Fruit fly (Drosophila melanogaster) whole organism, embryonic: Measurements from ENCODE around the gene RabX6.

Experiments used
- CG10267 ChIP-seq: fragments of 200-800 bp; sonication (Bioruptor generic); optimal IDR thresholded peaks from 2 replicates; lab custom pipeline; 2018; ENCODE audit warnings: missing biosample characterization, mild to moderate bottlenecking, missing genetic modification characterization, moderate library complexity
- CG10366 ChIP-seq: fragments of 200-800 bp; sonication (Bioruptor generic); IDR thresholded peaks from 2 replicates; pipeline ENCODE4 v1.3.6; 2022; ENCODE audit warnings: missing biosample characterization, missing genetic modification characterization
- CG12659 ChIP-seq: fragments of 200-800 bp; sonication (Bioruptor generic); optimal IDR thresholded peaks from 3 replicates; lab custom pipeline; 2017; ENCODE audit warnings: mild to moderate bottlenecking, missing biosample characterization, missing genetic modification reagents, missing genetic modification characterization
- CG14710 ChIP-seq: fragments of 200-800 bp; sonication (Bioruptor generic); optimal IDR thresholded peaks from 3 replicates; lab custom pipeline; 2019; ENCODE audit warnings: missing biosample characterization, mild to moderate bottlenecking, missing genetic modification characterization, moderate library complexity
- CG14860 ChIP-seq: fragments of 200-800 bp; sonication (Bioruptor generic); IDR thresholded peaks from 3 replicates; pipeline ENCODE4 v1.3.6; 2022; ENCODE audit warnings: missing biosample characterization, missing genetic modification characterization; ENCODE audit not compliant: partially characterized antibody
- CG15514 ChIP-seq: fragments of 200-800 bp; sonication (Bioruptor generic); optimal IDR thresholded peaks from 3 replicates; lab custom pipeline; 2017; ENCODE audit warnings: missing biosample characterization, missing genetic modification characterization, mild to moderate bottlenecking, moderate library complexity, missing genetic modification reagents
- CG16813 ChIP-seq: fragments of 200-800 bp; sonication (Bioruptor generic); IDR thresholded peaks from 3 replicates; pipeline ENCODE4 v1.3.6; 2022; ENCODE audit warnings: missing biosample characterization, missing genetic modification characterization; ENCODE audit not compliant: partially characterized antibody
- CG17612 ChIP-seq: fragments of 200-800 bp; sonication (Bioruptor generic); IDR thresholded peaks from 2 replicates; pipeline ENCODE4 v1.3.6; 2022; ENCODE audit warnings: missing biosample characterization, missing genetic modification characterization
- CG17802 ChIP-seq: fragments of 200-800 bp; sonication (Bioruptor generic); optimal IDR thresholded peaks from 2 replicates; lab custom pipeline; 2018; ENCODE audit warnings: missing biosample characterization, mild to moderate bottlenecking, missing genetic modification characterization, moderate library complexity
- CG18619 ChIP-seq: fragments of 200-800 bp; sonication (Bioruptor generic); optimal IDR thresholded peaks from 3 replicates; lab custom pipeline; 2017; ENCODE audit warnings: missing biosample characterization, mild to moderate bottlenecking, missing genetic modification characterization
- CG18764 ChIP-seq: fragments of 200-800 bp; sonication (Bioruptor generic); optimal IDR thresholded peaks from 3 replicates; lab custom pipeline; 2016; ENCODE audit warnings: missing biosample characterization, missing genetic modification characterization
- CG2199 ChIP-seq: fragments of 200-800 bp; sonication (Bioruptor generic); IDR thresholded peaks from 3 replicates; pipeline ENCODE4 v1.3.6; 2022; ENCODE audit warnings: missing biosample characterization, missing genetic modification characterization
- CG2202 ChIP-seq: fragments of 200-800 bp; sonication (Bioruptor generic); optimal IDR thresholded peaks from 2 replicates; lab custom pipeline; 2018; ENCODE audit warnings: missing biosample characterization, mild to moderate bottlenecking, missing genetic modification characterization
- CG2875 ChIP-seq: fragments of 200-800 bp; sonication (Bioruptor generic); optimal IDR thresholded peaks from 2 replicates; lab custom pipeline; 2017; ENCODE audit warnings: missing biosample characterization, mild to moderate bottlenecking, missing genetic modification characterization, missing genetic modification reagents
- CG31388 ChIP-seq: fragments of 200-800 bp; sonication (Bioruptor generic); optimal IDR thresholded peaks from 2 replicates; lab custom pipeline; 2016; ENCODE audit warnings: missing biosample characterization, missing genetic modification characterization
- CG3163 ChIP-seq: fragments of 200-800 bp; sonication (Bioruptor generic); optimal IDR thresholded peaks from 3 replicates; lab custom pipeline; 2016; ENCODE audit warnings: missing biosample characterization, missing genetic modification characterization
- CG4360 ChIP-seq: fragments of 200-800 bp; sonication (Bioruptor generic); IDR thresholded peaks from 2 replicates; pipeline ENCODE4 v1.3.6; 2022; ENCODE audit warnings: missing biosample characterization, missing genetic modification characterization
- CG7839 ChIP-seq: fragments of 200-800 bp; sonication (Bioruptor generic); optimal IDR thresholded peaks from 3 replicates; lab custom pipeline; 2018; ENCODE audit warnings: missing biosample characterization, mild to moderate bottlenecking, missing genetic modification characterization, moderate library complexity
- CG8290 ChIP-seq, 3 experiments: fragments of 200-800 bp; sonication (Bioruptor generic); optimal IDR thresholded peaks; 2 replicates each; lab custom pipeline; 2016 to 2019; ENCODE audit warnings: missing biosample characterization in 3 of 3, missing genetic modification characterization in 3 of 3, mild to moderate bottlenecking in 2 of 3, moderate library complexity in 1 of 3
- CG9876 ChIP-seq: fragments of 200-800 bp; sonication (Bioruptor generic); optimal IDR thresholded peaks from 2 replicates; lab custom pipeline; 2016; ENCODE audit warnings: missing biosample characterization, missing genetic modification characterization
- Camta ChIP-seq: fragments of 200-800 bp; sonication (Bioruptor generic); optimal IDR thresholded peaks from 2 replicates; lab custom pipeline; 2016; ENCODE audit warnings: missing biosample characterization, missing genetic modification characterization
- Fer3 ChIP-seq: fragments of 200-800 bp; sonication (Bioruptor generic); optimal IDR thresholded peaks from 2 replicates; lab custom pipeline; 2018; ENCODE audit warnings: missing biosample characterization, mild to moderate bottlenecking, missing genetic modification characterization, moderate library complexity
- HHEX ChIP-seq: fragments of 200-800 bp; sonication (Bioruptor generic); optimal IDR thresholded peaks from 3 replicates; lab custom pipeline; 2017; ENCODE audit warnings: missing biosample characterization, mild to moderate bottlenecking, missing genetic modification characterization, missing genetic modification reagents
- HLH54F ChIP-seq: fragments of 200-800 bp; sonication (Bioruptor generic); optimal IDR thresholded peaks from 3 replicates; lab custom pipeline; 2016; ENCODE audit warnings: missing biosample characterization, missing genetic modification characterization
- HmgZ ChIP-seq: fragments of 200-800 bp; sonication (Bioruptor generic); optimal IDR thresholded peaks from 2 replicates; lab custom pipeline; 2018; ENCODE audit warnings: missing biosample characterization, mild to moderate bottlenecking, missing genetic modification characterization
- MBD-R2 ChIP-seq: fragments of 200-800 bp; sonication (Bioruptor generic); IDR thresholded peaks from 2 replicates; pipeline ENCODE4 v1.3.6; 2022; ENCODE audit warnings: missing biosample characterization, missing genetic modification characterization
- Med ChIP-seq: fragments of 200-800 bp; sonication (Bioruptor generic); peaks from one replicate; lab custom pipeline; 2016; ENCODE audit warnings: missing biosample characterization, missing genetic modification characterization, mild to moderate bottlenecking, inconsistent platforms, moderate library complexity
- Mrtf ChIP-seq: fragments of 200-800 bp; sonication (Bioruptor generic); IDR thresholded peaks from 3 replicates; pipeline ENCODE4 v1.3.6; 2022; ENCODE audit warnings: missing biosample characterization, missing genetic modification characterization
- Myb ChIP-seq: fragments of 200-800 bp; sonication (Bioruptor generic); optimal IDR thresholded peaks from 2 replicates; lab custom pipeline; 2016; ENCODE audit warnings: missing biosample characterization, missing genetic modification characterization
- Poxn ChIP-seq: fragments of 200-800 bp; sonication (Bioruptor generic); IDR thresholded peaks from 2 replicates; pipeline ENCODE4 v1.3.6; 2022; ENCODE audit warnings: missing biosample characterization, missing genetic modification characterization
- Sox100B ChIP-seq: fragments of 200-800 bp; sonication (Bioruptor generic); optimal IDR thresholded peaks from 3 replicates; lab custom pipeline; 2018; ENCODE audit warnings: missing biosample characterization, mild to moderate bottlenecking, missing genetic modification characterization
- ap ChIP-seq: fragments of 200-800 bp; sonication (Bioruptor generic); IDR thresholded peaks from 2 replicates; pipeline ENCODE4 v1.3.6; 2022; ENCODE audit warnings: missing biosample characterization, missing genetic modification characterization
- ase ChIP-seq: fragments of 200-800 bp; sonication (Bioruptor generic); IDR thresholded peaks from 3 replicates; pipeline ENCODE4 v1.3.6; 2022; ENCODE audit warnings: missing biosample characterization, missing genetic modification characterization
- cato ChIP-seq: fragments of 200-800 bp; sonication (Bioruptor generic); optimal IDR thresholded peaks from 2 replicates; lab custom pipeline; 2016; ENCODE audit warnings: missing biosample characterization, missing genetic modification characterization, borderline replicate concordance
- caup ChIP-seq: fragments of 200-800 bp; sonication (Bioruptor generic); optimal IDR thresholded peaks from 3 replicates; lab custom pipeline; 2017; ENCODE audit warnings: missing biosample characterization, mild to moderate bottlenecking, missing genetic modification characterization, moderate library complexity; ENCODE audit not compliant: severe bottlenecking
- crc ChIP-seq: fragments of 200-800 bp; sonication (Bioruptor generic); optimal IDR thresholded peaks from 2 replicates; lab custom pipeline; 2016; ENCODE audit warnings: missing biosample characterization, missing genetic modification characterization
- croc ChIP-seq: fragments of 200-800 bp; sonication (Bioruptor generic); conservative IDR thresholded peaks from 3 replicates; pipeline ENCODE4 v1.3.6; 2022; ENCODE audit warnings: missing biosample characterization, missing genetic modification characterization
- da ChIP-seq: fragments of 200-800 bp; sonication (Bioruptor generic); optimal IDR thresholded peaks from 2 replicates; lab custom pipeline; 2016; ENCODE audit warnings: missing biosample characterization, missing genetic modification characterization
- eve ChIP-seq, 2 experiments: fragments of >200 bp; optimal IDR thresholded peaks; 2 replicates each; lab custom pipeline; 2017; ENCODE audit warnings: missing biosample characterization in 2 of 2, missing genetic modification characterization in 2 of 2
- gce ChIP-seq: fragments of 200-800 bp; sonication (Bioruptor generic); IDR thresholded peaks from 3 replicates; pipeline ENCODE4 v1.3.6; 2022; ENCODE audit warnings: missing biosample characterization, missing genetic modification characterization
- gcm2 ChIP-seq: fragments of 200-800 bp; sonication (Bioruptor generic); optimal IDR thresholded peaks from 2 replicates; lab custom pipeline; 2016; ENCODE audit warnings: missing biosample characterization, missing genetic modification characterization
- hth ChIP-seq: fragments of >200 bp; optimal IDR thresholded peaks from 2 replicates; lab custom pipeline; 2017; ENCODE audit warnings: inconsistent platforms
- ind ChIP-seq: fragments of 200-800 bp; sonication (Bioruptor generic); optimal IDR thresholded peaks from 3 replicates; lab custom pipeline; 2016; ENCODE audit warnings: missing biosample characterization, missing genetic modification characterization
- maf-S ChIP-seq: fragments of 200-800 bp; sonication (Bioruptor generic); optimal IDR thresholded peaks from 2 replicates; lab custom pipeline; 2016; ENCODE audit warnings: missing biosample characterization, missing genetic modification characterization
- phol ChIP-seq: fragments of 200-800 bp; sonication (Bioruptor generic); optimal IDR thresholded peaks from 3 replicates; lab custom pipeline; 2018; ENCODE audit warnings: missing biosample characterization, mild to moderate bottlenecking, missing genetic modification characterization, moderate library complexity
- prd ChIP-seq, 3 experiments: fragments of >200 bp in 2 of 3; fragments of 200-800 bp in 1 of 3; sonication (Bioruptor generic) in 1 of 3; optimal IDR thresholded peaks in 2 of 3; IDR thresholded peaks in 1 of 3; 2 replicates in 2 of 3; 3 replicates in 1 of 3; pipeline versions ENCODE4 v1.3.6 to Lab custom; 2017 to 2022; ENCODE audit warnings: missing biosample characterization in 1 of 3, missing genetic modification characterization in 1 of 3
- sd ChIP-seq: fragments of 200-800 bp; sonication (Bioruptor generic); optimal IDR thresholded peaks from 3 replicates; lab custom pipeline; 2018; ENCODE audit warnings: missing biosample characterization, mild to moderate bottlenecking, missing genetic modification characterization, moderate library complexity
- zen ChIP-seq: fragments of 200-800 bp; sonication (Bioruptor generic); optimal IDR thresholded peaks from 3 replicates; lab custom pipeline; 2018; ENCODE audit warnings: missing biosample characterization, mild to moderate bottlenecking, missing genetic modification characterization, moderate library complexity

RabX6 gene

DNA sequence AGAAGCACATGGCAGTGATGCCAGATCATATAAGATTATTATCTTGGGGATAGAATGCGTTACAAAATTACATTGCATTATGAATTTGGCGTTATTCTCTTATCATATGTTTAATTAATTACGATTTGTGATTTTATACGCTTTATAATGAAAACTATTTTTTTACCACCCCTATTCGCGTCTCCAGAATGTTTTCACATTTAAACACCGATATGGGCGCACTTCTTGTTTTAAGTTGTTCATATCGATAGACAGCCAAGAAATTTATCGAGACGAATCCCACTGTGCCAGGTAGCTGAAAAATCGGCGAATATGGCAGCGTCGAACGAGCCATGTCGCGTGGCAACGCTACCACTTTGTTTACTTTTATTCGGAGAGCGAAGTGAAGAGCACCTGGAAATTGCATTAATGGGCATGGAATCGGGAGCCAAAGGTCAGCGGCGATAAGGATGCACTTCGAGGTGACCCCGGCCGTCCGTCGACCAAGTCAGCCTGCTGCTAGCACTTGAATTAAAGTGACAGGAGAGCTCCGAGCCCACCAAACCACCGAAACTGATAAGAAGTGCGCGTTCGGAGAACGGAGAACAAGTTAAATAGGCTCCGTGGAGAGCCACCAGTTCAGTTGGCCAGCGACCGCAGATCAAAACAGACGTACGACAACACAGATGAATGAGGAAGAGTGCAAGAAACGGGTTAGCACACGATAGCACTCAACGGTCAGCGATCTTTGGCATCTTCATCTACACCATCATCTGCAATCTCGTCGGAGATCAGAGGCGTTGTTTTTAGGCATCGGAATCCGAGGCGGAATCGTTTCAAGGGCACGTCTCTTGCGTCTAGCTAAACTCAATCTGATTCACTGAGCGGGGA lies 41.9 kb upstream of the RabX6 start, which contains the start of gene Gale (continued):
- peak; percentile 59 for TF ChIP-seq Myb
- TF ChIP-seq CG17612 (GFP tag; lab: Robert Waterston, UW) = no peak
- no peak for TF ChIP-seq CG4360 (GFP tag; lab: Robert Waterston, UW)
- no peak for TF ChIP-seq cato (GFP tag; lab: Kevin White, UChicago)
- no peak for TF ChIP-seq Sox100B (GFP tag; lab: Kevin White, UChicago)
- no peak for TF ChIP-seq Fer3 (tag; lab: Kevin White, UChicago)
- no peak for TF ChIP-seq CG18764 (GFP tag; lab: Kevin White, UChicago)
- TF ChIP-seq zen (tag; lab: Kevin White, UChicago) = no peak
- TF ChIP-seq Camta (GFP tag; lab: Kevin White, UChicago) = no peak
- TF ChIP-seq da (GFP tag; lab: Kevin White, UChicago) = no peak
- TF ChIP-seq caup (GFP tag; lab: Kevin White, UChicago) = peak; percentile 5
- no peak for TF ChIP-seq CG15514 (GFP tag; lab: Kevin White, UChicago)
- no peak for TF ChIP-seq maf-S
- TF ChIP-seq CG3163 (GFP tag; lab: Kevin White, UChicago) = no peak
- no peak for TF ChIP-seq ase (GFP tag; lab: Robert Waterston, UW)
- TF ChIP-seq CG9876 (GFP tag; lab: Kevin White, UChicago) = no peak
- TF ChIP-seq CG31388 (GFP tag; lab: Kevin White, UChicago) = no peak
- no peak for TF ChIP-seq crc (GFP tag; lab: Kevin White, UChicago)
- no peak for TF ChIP-seq ind
- no peak for TF ChIP-seq HHEX (GFP tag; lab: Kevin White, UChicago)
- TF ChIP-seq CG14860 = no peak
- TF ChIP-seq CG12659 (GFP tag; lab: Kevin White, UChicago) = peak; percentile 26
- TF ChIP-seq ap (GFP tag; lab: Robert Waterston, UW) = no peak
- no peak for TF ChIP-seq hth
- peak; percentile 90 for TF ChIP-seq Med (GFP tag; lab: Kevin White, UChicago)
- TF ChIP-seq phol (tag; lab: Kevin White, UChicago) = peak; percentile 6
- no peak for TF ChIP-seq CG10366 (GFP tag; lab: Robert Waterston, UW)
- TF ChIP-seq CG16813 (GFP tag; lab: Robert Waterston, UW) = peak; percentile 65
- no peak for TF ChIP-seq Poxn (GFP tag; lab: Robert Waterston, UW)
- no peak for TF ChIP-seq croc
- TF ChIP-seq CG18619 (GFP tag; lab: Kevin White, UChicago) = no peak
- TF ChIP-seq CG2199 (GFP tag; lab: Robert Waterston, UW) = no peak
- TF ChIP-seq HmgZ (tag; lab: Kevin White, UChicago) = no peak
- peak; percentile 70 for TF ChIP-seq sd (tag; lab: Kevin White, UChicago)
- no peak for TF ChIP-seq eve (GFP tag; optimal IDR thresholded peaks at IDR 0.05; lab: Kevin White, UChicago)
- TF ChIP-seq CG2202 (tag; lab: Kevin White, UChicago) = no peak
- TF ChIP-seq Mrtf (GFP tag; lab: Robert Waterston, UW) = no peak
- no peak for TF ChIP-seq prd (optimal IDR thresholded peaks at IDR 0.05; lab: Kevin White, UChicago)
- TF ChIP-seq prd (GFP tag; IDR thresholded peaks at IDR 0.05; lab: Robert Waterston, UW) = peak; percentile 23; the same call in 1 of the 3 replicates
- peak; percentile 61 for TF ChIP-seq MBD-R2 (GFP tag; lab: Robert Waterston, UW)
- peak; percentile 72 for TF ChIP-seq CG10267 (tag; lab: Kevin White, UChicago)
- no peak for TF ChIP-seq CG17802 (tag; lab: Kevin White, UChicago)
- TF ChIP-seq CG8290 (GFP tag; optimal IDR thresholded peaks at IDR 0.05; lab: Kevin White, UChicago) = no peak
- peak in 1 of 2 experiments; percentile 18 for TF ChIP-seq CG8290 (tag; optimal IDR thresholded peaks at IDR 0.05; lab: Kevin White, UChicago)
- TF ChIP-seq CG14710 (tag; lab: Kevin White, UChicago) = peak; percentile 22
- peak; percentile 34 for TF ChIP-seq CG7839 (tag; lab: Kevin White, UChicago)
- TF ChIP-seq CG2875 (GFP tag; lab: Kevin White, UChicago) = no peak
- no peak for TF ChIP-seq HLH54F (GFP tag; lab: Kevin White, UChicago)
- TF ChIP-seq gce (GFP tag; lab: Robert Waterston, UW) = no peak
- TF ChIP-seq gcm2 (GFP tag; lab: Kevin White, UChicago) = no peak
